Fruit fly (Drosophila melanogaster) whole organism, prepupa: ENCODE measurements around the gene CG13375.

Experiments used
- Blimp-1 ChIP-seq: fragments of 200-800 bp; sonication (Bioruptor generic); optimal IDR thresholded peaks from 3 replicates; lab custom pipeline; 2017; ENCODE audit warnings: missing biosample characterization, missing genetic modification characterization, mild to moderate bottlenecking, moderate library complexity, missing genetic modification reagents
- CG10631 ChIP-seq: fragments of 200-800 bp; sonication (Bioruptor generic); optimal IDR thresholded peaks from 2 replicates; lab custom pipeline; 2016; ENCODE audit warnings: missing biosample characterization, missing genetic modification characterization
- CG10669 ChIP-seq: fragments of 200-800 bp; sonication (Bioruptor generic); optimal IDR thresholded peaks from 3 replicates; lab custom pipeline; 2018; ENCODE audit warnings: missing biosample characterization, mild to moderate bottlenecking, missing genetic modification characterization, moderate library complexity
- CG11294 ChIP-seq: fragments of 200-800 bp; sonication (Bioruptor generic); IDR thresholded peaks from 2 replicates; pipeline ENCODE4 v1.3.6; 2022; ENCODE audit warnings: missing biosample characterization, missing genetic modification characterization
- CG11762 ChIP-seq: fragments of 200-800 bp; sonication (Bioruptor generic); optimal IDR thresholded peaks from 3 replicates; lab custom pipeline; 2016; ENCODE audit warnings: missing biosample characterization, missing genetic modification characterization; ENCODE audit not compliant: insufficient read depth
- CG15336 ChIP-seq: fragments of 200-800 bp; sonication (Bioruptor generic); IDR thresholded peaks from 2 replicates; pipeline ENCODE4 v1.3.6; 2022; ENCODE audit warnings: missing biosample characterization, missing genetic modification characterization
- CG3032 ChIP-seq: fragments of 200-800 bp; optimal IDR thresholded peaks from 2 replicates; lab custom pipeline; 2019; ENCODE audit warnings: missing biosample characterization, mild to moderate bottlenecking, missing genetic modification characterization, moderate library complexity
- CG31627 ChIP-seq: fragments of 200-800 bp; sonication (Bioruptor generic); optimal IDR thresholded peaks from 3 replicates; lab custom pipeline; 2016; ENCODE audit warnings: missing biosample characterization, missing genetic modification characterization
- CG32006 ChIP-seq: fragments of 200-800 bp; sonication (Bioruptor generic); optimal IDR thresholded peaks from 3 replicates; lab custom pipeline; 2017; ENCODE audit warnings: missing biosample characterization, mild to moderate bottlenecking, missing genetic modification characterization
- CG34406 ChIP-seq: fragments of 200-800 bp; sonication (Bioruptor generic); optimal IDR thresholded peaks from 3 replicates; lab custom pipeline; 2016; ENCODE audit warnings: missing biosample characterization, missing genetic modification characterization
- CG6163 ChIP-seq: fragments of 200-800 bp; sonication (Bioruptor generic); IDR thresholded peaks from 3 replicates; pipeline ENCODE4 v1.3.6; 2022; ENCODE audit warnings: missing biosample characterization, missing genetic modification characterization
- CG6792 ChIP-seq: fragments of 200-800 bp; sonication (Bioruptor generic); optimal IDR thresholded peaks from 3 replicates; lab custom pipeline; 2016; ENCODE audit warnings: missing biosample characterization, missing genetic modification characterization
- CG6808 ChIP-seq: fragments of 200-800 bp; sonication (Bioruptor generic); optimal IDR thresholded peaks from 3 replicates; lab custom pipeline; 2017; ENCODE audit warnings: missing biosample characterization, missing genetic modification characterization, mild to moderate bottlenecking, moderate library complexity, missing genetic modification reagents
- CG7368 ChIP-seq: fragments of 200-800 bp; sonication (Bioruptor generic); optimal IDR thresholded peaks from 3 replicates; lab custom pipeline; 2016; ENCODE audit warnings: missing biosample characterization, missing genetic modification characterization
- CG8119 ChIP-seq: fragments of 200-800 bp; sonication (Bioruptor generic); IDR thresholded peaks from 3 replicates; pipeline ENCODE4 v1.3.6; 2022; ENCODE audit warnings: missing biosample characterization, missing genetic modification characterization
- Eip75B ChIP-seq: fragments of 200-800 bp; sonication (Bioruptor generic); optimal IDR thresholded peaks from 3 replicates; lab custom pipeline; 2016; ENCODE audit warnings: missing biosample characterization, missing genetic modification characterization
- Eip78C ChIP-seq: fragments of 200-800 bp; sonication (Bioruptor generic); peaks from one replicate; lab custom pipeline; 2016; ENCODE audit warnings: missing biosample characterization, missing genetic modification characterization
- Ets21C ChIP-seq: fragments of 200-800 bp; sonication (Bioruptor generic); optimal IDR thresholded peaks from 3 replicates; lab custom pipeline; 2016; ENCODE audit warnings: missing biosample characterization, missing genetic modification characterization
- Ets96B ChIP-seq: fragments of 200-800 bp; optimal IDR thresholded peaks from 2 replicates; lab custom pipeline; 2019; ENCODE audit warnings: missing biosample characterization, mild to moderate bottlenecking, missing genetic modification characterization, moderate library complexity
- Gug ChIP-seq: fragments of 200-800 bp; sonication (Bioruptor generic); IDR thresholded peaks from 2 replicates; pipeline ENCODE4 v1.3.6; 2022; ENCODE audit warnings: missing biosample characterization, missing genetic modification characterization
- Hr39 ChIP-seq: fragments of 200-800 bp; sonication (Bioruptor generic); optimal IDR thresholded peaks from 2 replicates; lab custom pipeline; 2016; ENCODE audit warnings: missing biosample characterization, missing genetic modification characterization
- Hr4 ChIP-seq: fragments of 200-800 bp; sonication (Bioruptor generic); optimal IDR thresholded peaks from 3 replicates; lab custom pipeline; 2016; ENCODE audit warnings: missing biosample characterization, missing genetic modification characterization
- Lpt ChIP-seq: fragments of 200-800 bp; sonication (Bioruptor generic); optimal IDR thresholded peaks from 3 replicates; lab custom pipeline; 2016; ENCODE audit warnings: missing biosample characterization, missing genetic modification characterization
- Met ChIP-seq: fragments of 200-800 bp; sonication (Bioruptor generic); optimal IDR thresholded peaks from 3 replicates; lab custom pipeline; 2016; ENCODE audit warnings: missing biosample characterization, missing genetic modification characterization
- Smox ChIP-seq: fragments of 200-800 bp; sonication (Bioruptor generic); optimal IDR thresholded peaks from 3 replicates; lab custom pipeline; 2016; ENCODE audit warnings: missing biosample characterization, missing genetic modification characterization
- Sox102F ChIP-seq: fragments of 200-800 bp; sonication (Bioruptor generic); optimal IDR thresholded peaks from 2 replicates; lab custom pipeline; 2016; ENCODE audit warnings: missing biosample characterization, mild to moderate bottlenecking, missing genetic modification characterization
- Sox15 ChIP-seq: fragments of 200-800 bp; sonication (Bioruptor generic); optimal IDR thresholded peaks from 3 replicates; lab custom pipeline; 2016; ENCODE audit warnings: missing biosample characterization, missing genetic modification characterization
- achi ChIP-seq: fragments of 200-800 bp; sonication (Bioruptor generic); optimal IDR thresholded peaks from 3 replicates; lab custom pipeline; 2016; ENCODE audit warnings: missing biosample characterization, missing genetic modification characterization
- acj6 ChIP-seq: fragments of 200-800 bp; sonication (Bioruptor generic); optimal IDR thresholded peaks from 3 replicates; lab custom pipeline; 2016; ENCODE audit warnings: missing biosample characterization, missing genetic modification characterization
- cyc ChIP-seq: fragments of 200-800 bp; sonication (Bioruptor generic); optimal IDR thresholded peaks from 3 replicates; lab custom pipeline; 2016; ENCODE audit warnings: missing biosample characterization, missing genetic modification characterization
- dac ChIP-seq: fragments of 200-800 bp; sonication (Bioruptor generic); optimal IDR thresholded peaks from 2 replicates; lab custom pipeline; 2017; ENCODE audit warnings: missing biosample characterization, mild to moderate bottlenecking, missing genetic modification characterization
- dsx ChIP-seq: fragments of 200-800 bp; optimal IDR thresholded peaks from 3 replicates; lab custom pipeline; 2019; ENCODE audit warnings: missing biosample characterization, mild to moderate bottlenecking, missing genetic modification characterization, moderate library complexity; ENCODE audit not compliant: poor library complexity, severe bottlenecking
- fd59A ChIP-seq: fragments of 200-800 bp; sonication (Bioruptor generic); optimal IDR thresholded peaks from 2 replicates; lab custom pipeline; 2017; ENCODE audit warnings: missing biosample characterization, mild to moderate bottlenecking, missing genetic modification characterization, missing genetic modification reagents
- fd85E ChIP-seq: fragments of 200-800 bp; sonication (Bioruptor generic); optimal IDR thresholded peaks from 3 replicates; lab custom pipeline; 2016; ENCODE audit warnings: missing biosample characterization, missing genetic modification characterization
- fkh ChIP-seq: fragments of 200-800 bp; sonication (Bioruptor generic); optimal IDR thresholded peaks from 3 replicates; lab custom pipeline; 2017; ENCODE audit warnings: missing biosample characterization, mild to moderate bottlenecking, missing genetic modification characterization, moderate library complexity
- net ChIP-seq: fragments of 200-800 bp; sonication (Bioruptor generic); optimal IDR thresholded peaks from 3 replicates; lab custom pipeline; 2016; ENCODE audit warnings: missing biosample characterization, missing genetic modification characterization
- salr ChIP-seq, 2 experiments: fragments of 200-800 bp; sonication (Bioruptor generic); optimal IDR thresholded peaks; 3 replicates each; lab custom pipeline; 2016 to 2018; ENCODE audit warnings: missing biosample characterization in 2 of 2, missing genetic modification characterization in 2 of 2, mild to moderate bottlenecking in 1 of 2
- spab ChIP-seq: fragments of 200-800 bp; sonication (Bioruptor generic); optimal IDR thresholded peaks from 2 replicates; lab custom pipeline; 2017; ENCODE audit warnings: missing biosample characterization, mild to moderate bottlenecking, missing genetic modification characterization, missing genetic modification reagents
- svp ChIP-seq: fragments of 200-800 bp; sonication (Bioruptor generic); peaks from one replicate; lab custom pipeline; 2016; ENCODE audit warnings: missing biosample characterization, missing genetic modification characterization

The CG13375 gene

dm6 chrX:278370-279096, 16.2 kb downstream of the CG13375 start (continued):
- TF ChIP-seq Blimp-1 (GFP tag; lab: Kevin White, UChicago) (no peak), CG32006 (GFP tag; lab: Kevin White, UChicago) (no peak), CG11294 (GFP tag; lab: Robert Waterston, UW) (no peak), Met (no peak), acj6 (GFP tag; lab: Kevin White, UChicago) (no peak), achi (no peak), fkh (no peak), salr (GFP tag; optimal IDR thresholded peaks at IDR 0.05; lab: Kevin White, UChicago) (peak in 1 of 2 experiments; percentile 32), Eip75B (GFP tag; lab: Kevin White, UChicago) (no peak), CG7368 (GFP tag; lab: Kevin White, UChicago) (no peak), svp (GFP tag; lab: Kevin White, UChicago) (no peak), CG6163 (GFP tag; lab: Robert Waterston, UW) (no peak), CG11762 (GFP tag; lab: Kevin White, UChicago) (no peak), Lpt (GFP tag; lab: Kevin White, UChicago) (peak; percentile 7), CG10631 (GFP tag; lab: Kevin White, UChicago) (peak; percentile 41), Eip78C (peak; percentile 83), Hr39 (no peak), CG15336 (GFP tag; lab: Robert Waterston, UW) (no peak), Gug (no peak), fd85E (GFP tag; lab: Kevin White, UChicago) (no peak), Ets96B (tag; lab: Kevin White, UChicago) (peak; percentile 6), CG10669 (GFP tag; lab: Kevin White, UChicago) (peak; percentile 17), CG3032 (no peak), CG34406 (GFP tag; lab: Kevin White, UChicago) (no peak), Smox (GFP tag; lab: Kevin White, UChicago) (no peak), CG8119 (peak; percentile 39; the same call in 1 of the 3 replicates), Sox15 (GFP tag; lab: Kevin White, UChicago) (no peak), CG31627 (peak; percentile 28), Sox102F (GFP tag; lab: Kevin White, UChicago) (no peak), cyc (GFP tag; lab: Kevin White, UChicago) (peak; percentile 8)

dm6 chrX:277885-278284, 16.9 kb downstream of the CG13375 start:
- TF ChIP-seq dac = no peak

dm6 chrX:276569-276968, 18.2 kb downstream of the CG13375 start:
- no peak for TF ChIP-seq Hr4 (GFP tag; lab: Kevin White, UChicago)
- TF ChIP-seq dsx (GFP tag; lab: Kevin White, UChicago) = no peak
- no peak for TF ChIP-seq CG6163 (GFP tag; lab: Robert Waterston, UW)
- no peak for TF ChIP-seq spab (GFP tag; lab: Kevin White, UChicago)
- TF ChIP-seq dac = no peak
- no peak for TF ChIP-seq Sox102F (GFP tag; lab: Kevin White, UChicago)
- no peak for TF ChIP-seq Sox15 (GFP tag; lab: Kevin White, UChicago)
- no peak for TF ChIP-seq Ets21C (GFP tag; lab: Kevin White, UChicago)
- no peak for TF ChIP-seq Blimp-1 (GFP tag; lab: Kevin White, UChicago)
- no peak for TF ChIP-seq net
- no peak for TF ChIP-seq Smox (GFP tag; lab: Kevin White, UChicago)
- TF ChIP-seq Gug = no peak
- no peak for TF ChIP-seq salr (GFP tag; optimal IDR thresholded peaks at IDR 0.05; lab: Kevin White, UChicago)
- no peak for TF ChIP-seq CG6808 (GFP tag; lab: Kevin White, UChicago)
- no peak for TF ChIP-seq CG8119
- TF ChIP-seq svp (GFP tag; lab: Kevin White, UChicago) = no peak
- no peak for TF ChIP-seq fd59A (GFP tag; lab: Kevin White, UChicago)
- TF ChIP-seq achi = no peak
- no peak for TF ChIP-seq CG11294 (GFP tag; lab: Robert Waterston, UW)
- TF ChIP-seq CG6792 (GFP tag; lab: Kevin White, UChicago) = no peak
- TF ChIP-seq, all 60 proteins: peak for 0
